Fruit fly (Drosophila melanogaster) whole organism, larva: ENCODE results near the gene Sfp33A1.
A peak's percentile ranks its signal among the peaks of the same experiment; 100 is the strongest.

Experiments
- noc ChIP-seq: fragments of 200-800 bp; sonication (Bioruptor generic); optimal IDR thresholded peaks from 3 replicates; lab custom pipeline; 2019; ENCODE audit warnings: missing biosample characterization, mild to moderate bottlenecking, missing genetic modification characterization, moderate library complexity

Gene Sfp33A1

dm6 chr2L:11754402-11754801, at the start of gene Sfp33A1:
Gene Sfp33A1, minus strand, starts transcription at chr2L:11754502.
- TF ChIP-seq noc (tag; lab: Kevin White, UChicago), result no peak

dm6 chr2L:11797127-11797526, 42.8 kb upstream of the Sfp33A1 start:
- TF ChIP-seq noc (tag; lab: Kevin White, UChicago), result no peak

dm6 chr2L:11793986-11794385, 39.7 kb upstream of the Sfp33A1 start, which contains the start of gene CG14937:
Gene CG14937, minus strand, starts transcription at chr2L:11794086.
- TF ChIP-seq noc (tag; lab: Kevin White, UChicago), result no peak

- no peak for TF ChIP-seq noc (tag; lab: Kevin White, UChicago)
Observed at dm6 chr2L:11792265-11792664, 38.0 kb upstream of the Sfp33A1 start, which contains the start of gene Tsp33B. Gene Tsp33B, minus strand, starts transcription at chr2L:11792365.

dm6 chr2L:11789690-11790089, 35.4 kb upstream of the Sfp33A1 start, which contains the start of gene CG14932:
Gene CG14932, plus strand, starts transcription at chr2L:11789919.
- no peak for TF ChIP-seq noc (tag; lab: Kevin White, UChicago)

- no peak for TF ChIP-seq noc (tag; lab: Kevin White, UChicago)
Observed at dm6 chr2L:11788034-11788433, 33.7 kb upstream of the Sfp33A1 start, which contains the start of gene CG14931. Gene CG14931, plus strand, starts transcription at chr2L:11788334.

dm6 chr2L:11753922-11754321, 380 bp downstream of the Sfp33A1 start, which contains the start of gene CG42471:
Gene CG42471, minus strand, starts transcription at chr2L:11754022.
- TF ChIP-seq noc (tag; lab: Kevin White, UChicago), result no peak

dm6 chr2L:11753455-11753854, 847 bp downstream of the Sfp33A1 start, which contains the start of gene CG42470:
Gene CG42470, minus strand, starts transcription at chr2L:11753555.
- TF ChIP-seq noc (tag; lab: Kevin White, UChicago), result no peak

dm6 chr2L:11740595-11740994, 13.7 kb downstream of the Sfp33A1 start:
- TF ChIP-seq noc (tag; lab: Kevin White, UChicago), result peak; percentile 85

dm6 chr2L:11738554-11738982, 15.7 kb downstream of the Sfp33A1 start, which contains the start of gene Vha100-5:
Gene Vha100-5, plus strand, starts transcription at chr2L:11738948.
- TF ChIP-seq noc (tag; lab: Kevin White, UChicago), result no peak

- no peak for TF ChIP-seq noc (tag; lab: Kevin White, UChicago)
Observed at dm6 chr2L:11737648-11738047, 16.7 kb downstream of the Sfp33A1 start.

- TF ChIP-seq noc (tag; lab: Kevin White, UChicago), result peak; percentile 45
Observed at dm6 chr2L:11735975-11736374, 18.3 kb downstream of the Sfp33A1 start.
